Worm (Caenorhabditis elegans) whole organism, L1 larva: ENCODE results near the gene W08E12.2.

Source experiments
- ceh-82 ChIP-seq, 3 experiments: fragments of 150-350 bp in 1 of 3; sonication (generic microtip) in 2 of 3; optimal IDR thresholded peaks; 2 replicates each; lab custom pipeline; 2014 to 2017; ENCODE audit warnings: missing biosample characterization in 3 of 3, missing genetic modification characterization in 3 of 3
- fos-1 ChIP-seq: fragments of 150-350 bp; optimal IDR thresholded peaks from 2 replicates; lab custom pipeline; 2014; ENCODE audit warnings: missing biosample characterization, missing genetic modification characterization
- hpl-2 ChIP-seq: fragments of 150-350 bp; optimal IDR thresholded peaks from 2 replicates; lab custom pipeline; 2014; ENCODE audit warnings: missing biosample characterization, missing genetic modification reagents, missing genetic modification characterization
- nhr-12 ChIP-seq: sonication (generic microtip); optimal IDR thresholded peaks from 2 replicates; lab custom pipeline; 2017; ENCODE audit warnings: missing biosample characterization, missing genetic modification characterization
- nhr-77 ChIP-seq: fragments of 150-350 bp; optimal IDR thresholded peaks from 2 replicates; lab custom pipeline; 2014; ENCODE audit warnings: missing biosample characterization, missing genetic modification characterization
- nhr-90 ChIP-seq: sonication (generic microtip); optimal IDR thresholded peaks from 2 replicates; lab custom pipeline; 2016; ENCODE audit warnings: mild to moderate bottlenecking, missing genetic modification characterization, missing compliant biosample characterization; ENCODE audit not compliant: poor library complexity
- sup-37 ChIP-seq: fragments of 200-800 bp; sonication (Bioruptor generic); optimal IDR thresholded peaks from 2 replicates; lab custom pipeline; 2018; ENCODE audit warnings: mild to moderate bottlenecking, missing genetic modification characterization, missing compliant biosample characterization
- vab-15 ChIP-seq: sonication (generic microtip); optimal IDR thresholded peaks from 2 replicates; lab custom pipeline; 2017; ENCODE audit warnings: missing genotype, mild to moderate bottlenecking, missing genetic modification characterization, missing compliant biosample characterization
- ztf-4 ChIP-seq: fragments of 150-350 bp; optimal IDR thresholded peaks from 2 replicates; lab custom pipeline; 2014; ENCODE audit warnings: missing biosample characterization, missing genetic modification characterization

- TF ChIP-seq vab-15 (tag; lab: Kevin White, UChicago) (no peak), nhr-90 (tag; lab: Kevin White, UChicago) (no peak), fos-1 (tag; lab: Kevin White, UChicago) (no peak), nhr-77 (tag; lab: Kevin White, UChicago) (no peak), nhr-12 (tag; lab: Kevin White, UChicago) (no peak), ceh-82 (tag; optimal IDR thresholded peaks at IDR 0.05; lab: Kevin White, UChicago) (no peak), sup-37 (GFP tag; lab: Kevin White, UChicago) (no peak), hpl-2 (no peak), ztf-4 (no peak)
Measured at ce11 chrIV:3348334-3348733, 42.7 kb downstream of the W08E12.2 start.
